Worm (Caenorhabditis elegans): ENCODE results near the gene rme-1.

The rme-1 gene

DNA sequence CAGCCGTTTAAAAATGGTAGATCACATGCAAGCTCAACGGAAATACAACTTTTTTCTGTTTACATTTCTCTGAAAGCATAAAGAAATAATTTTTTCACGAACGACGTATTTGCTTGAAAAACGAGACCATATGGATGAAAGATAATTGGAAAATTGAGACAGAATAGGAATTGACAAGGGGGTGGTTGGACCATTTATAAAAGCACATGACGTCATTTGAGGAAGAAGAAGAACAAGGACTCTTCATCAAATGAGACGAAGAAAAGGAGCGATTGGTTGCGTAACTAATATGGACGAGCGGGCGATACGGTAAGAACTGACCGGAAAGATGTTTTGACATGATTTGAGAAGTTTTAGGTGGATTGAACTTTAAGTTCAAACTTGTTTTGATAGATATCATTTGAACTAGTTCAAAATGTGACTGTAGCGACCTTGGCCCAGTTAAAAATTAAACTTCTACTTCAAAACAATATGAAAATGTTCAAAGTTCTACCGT is 19.8 kb downstream of the rme-1 start:
- TF ChIP-seq sma-9 (GFP tag; optimal IDR thresholded peaks at IDR 0.05) (peak; percentile 76), sma-9 (tag; optimal IDR thresholded peaks at IDR 0.05) (peak; percentile 39), crh-2 (tag; optimal IDR thresholded peaks at IDR 0.05) (peak; percentile 72), nhr-23 (tag; optimal IDR thresholded peaks at IDR 0.05) (no peak), sma-3 (GFP tag; optimal IDR thresholded peaks at IDR 0.05) (peak; percentile 69), fos-1 (tag; optimal IDR thresholded peaks at IDR 0.05) (no peak), nhr-12 (tag; optimal IDR thresholded peaks at IDR 0.05) (no peak), C34F6.9 (tag; optimal IDR thresholded peaks at IDR 0.05) (peak; percentile 31), F13H6.1 (tag; optimal IDR thresholded peaks at IDR 0.05) (no peak), gmeb-1 (tag; optimal IDR thresholded peaks at IDR 0.05) (no peak), nhr-6 (tag; optimal IDR thresholded peaks at IDR 0.05) (peak; percentile 6), blmp-1 (tag; optimal IDR thresholded peaks at IDR 0.05; ENCODE audit: insufficient read depth) (peak; percentile 17), lin-39 (tag; optimal IDR thresholded peaks at IDR 0.05) (no peak), unc-62 (GFP tag; optimal IDR thresholded peaks at IDR 0.05) (peak; percentile 45), nhr-77 (tag; optimal IDR thresholded peaks at IDR 0.05) (no peak), ceh-82 (tag; optimal IDR thresholded peaks at IDR 0.05) (no peak), nhr-21 (tag; optimal IDR thresholded peaks at IDR 0.05) (peak; percentile 32), nhr-129 (tag; optimal IDR thresholded peaks at IDR 0.05) (peak; percentile 76), mbf-1 (tag; optimal IDR thresholded peaks at IDR 0.05) (no peak), lsy-2 (tag; optimal IDR thresholded peaks at IDR 0.05) (peak in 1 of 2 experiments; percentile 54), ama-1 (optimal IDR thresholded peaks at IDR 0.05) (peak; percentile 86), ztf-4 (tag; optimal IDR thresholded peaks at IDR 0.05) (peak; percentile 29), mdl-1 (tag; optimal IDR thresholded peaks at IDR 0.05) (no peak), egl-27 (tag; optimal IDR thresholded peaks at IDR 0.05) (peak; percentile 69), alr-1 (tag; optimal IDR thresholded peaks at IDR 0.05) (no peak), unc-55 (GFP tag; optimal IDR thresholded peaks at IDR 0.05) (peak; percentile 24), zag-1 (tag; optimal IDR thresholded peaks at IDR 0.05) (peak; percentile 63)

DNA sequence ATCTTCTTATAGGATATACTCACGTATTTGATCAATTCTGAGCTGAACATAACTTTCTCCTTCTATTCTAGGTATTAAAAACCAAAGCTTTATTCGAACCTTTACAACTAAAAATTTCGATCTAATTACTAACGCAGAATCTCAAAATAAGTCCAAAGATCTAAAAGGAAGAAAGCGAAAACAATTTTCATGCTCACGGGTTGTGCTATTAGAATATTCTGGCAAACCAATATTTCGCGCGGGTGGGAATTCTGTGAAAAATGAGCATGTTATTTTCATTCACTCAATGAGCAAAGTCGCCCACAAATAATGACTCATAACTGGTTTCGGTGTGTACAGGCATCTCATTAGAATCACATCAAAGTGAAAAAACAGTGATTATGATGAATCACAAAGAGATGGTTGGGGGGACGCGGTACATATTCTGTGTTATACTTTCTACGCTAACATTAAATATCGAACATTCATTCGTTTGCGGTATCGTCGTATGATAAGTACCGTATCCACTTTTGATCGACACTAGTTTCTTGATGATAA is 20.3 kb downstream of the rme-1 start:
- TF ChIP-seq snpc-4 (tag; optimal IDR thresholded peaks at IDR 0.05) (no peak), C34F6.9 (tag; optimal IDR thresholded peaks at IDR 0.05) (peak; percentile 7)

DNA sequence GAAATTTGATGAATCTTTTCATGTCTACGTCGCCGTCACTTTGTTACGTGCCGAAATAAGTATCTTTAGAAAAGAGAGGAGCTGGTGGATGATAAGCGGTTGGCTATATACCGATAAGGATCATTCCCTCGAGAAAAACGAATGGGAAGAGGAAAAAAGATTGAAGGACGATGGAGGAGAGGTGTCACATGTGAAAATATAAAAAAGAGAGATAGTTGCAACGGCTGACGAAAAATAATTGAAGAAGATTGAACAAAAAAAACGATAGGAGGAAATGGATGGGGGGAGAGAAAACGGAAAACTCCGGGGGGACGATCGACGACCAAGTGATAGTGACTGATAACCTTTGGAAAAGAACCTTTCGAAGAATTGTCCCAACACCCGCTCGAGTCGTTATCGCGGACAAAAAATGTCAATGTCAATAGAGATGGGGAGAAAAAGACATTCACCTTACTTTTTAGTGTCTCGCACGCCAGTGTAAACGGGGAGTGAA is 20.8 kb downstream of the rme-1 start:
- TF ChIP-seq lin-13 (GFP tag; optimal IDR thresholded peaks at IDR 0.05) (no peak), nhr-6 (tag; optimal IDR thresholded peaks at IDR 0.05) (peak; percentile 6), egl-27 (tag; optimal IDR thresholded peaks at IDR 0.05) (peak; percentile 85), sma-3 (GFP tag; optimal IDR thresholded peaks at IDR 0.05) (peak; percentile 85), R02D3.7 (tag; optimal IDR thresholded peaks at IDR 0.05) (no peak), fos-1 (tag; optimal IDR thresholded peaks at IDR 0.05) (peak; percentile 87), peb-1 (tag; optimal IDR thresholded peaks at IDR 0.05) (no peak), ama-1 (optimal IDR thresholded peaks at IDR 0.05) (peak; percentile 20), lsy-2 (tag; optimal IDR thresholded peaks at IDR 0.05) (peak; percentile 28 to 63), aly-2 (tag; optimal IDR thresholded peaks at IDR 0.05) (no peak), sma-9 (GFP tag; optimal IDR thresholded peaks at IDR 0.05) (peak; percentile 88), sma-9 (tag; optimal IDR thresholded peaks at IDR 0.05) (no peak), ztf-4 (tag; optimal IDR thresholded peaks at IDR 0.05) (peak; percentile 61), nhr-129 (tag; optimal IDR thresholded peaks at IDR 0.05) (peak; percentile 89), dmd-4 (tag; optimal IDR thresholded peaks at IDR 0.05) (no peak), snpc-4 (tag; optimal IDR thresholded peaks at IDR 0.05) (no peak), gmeb-1 (tag; optimal IDR thresholded peaks at IDR 0.05) (peak; percentile 73), mab-5 (tag; optimal IDR thresholded peaks at IDR 0.05) (no peak), mbf-1 (tag; optimal IDR thresholded peaks at IDR 0.05) (no peak), skn-1 (tag; optimal IDR thresholded peaks at IDR 0.05) (no peak), alr-1 (tag; optimal IDR thresholded peaks at IDR 0.05) (no peak), nhr-25 (tag; optimal IDR thresholded peaks at IDR 0.05) (peak; percentile 58), ZK546.5 (tag; optimal IDR thresholded peaks at IDR 0.05) (no peak), ceh-16 (tag; optimal IDR thresholded peaks at IDR 0.05) (peak; percentile 28), elt-3 (tag; optimal IDR thresholded peaks at IDR 0.05) (no peak), ztf-1 (GFP tag; conservative IDR thresholded peaks at IDR 0.05) (no peak), unc-62 (GFP tag; optimal IDR thresholded peaks at IDR 0.05) (peak; percentile 44), Y55F3AM.14 (GFP tag; optimal IDR thresholded peaks at IDR 0.05) (peak; percentile 77), nhr-23 (tag; optimal IDR thresholded peaks at IDR 0.05) (no peak), elt-1 (tag; optimal IDR thresholded peaks at IDR 0.05) (peak; percentile 46), F13H6.1 (tag; optimal IDR thresholded peaks at IDR 0.05) (peak; percentile 88), nhr-10 (tag; optimal IDR thresholded peaks at IDR 0.05) (peak; percentile 54), zag-1 (tag; optimal IDR thresholded peaks at IDR 0.05) (no peak), crh-2 (tag; optimal IDR thresholded peaks at IDR 0.05) (peak; percentile 81), nhr-12 (tag; optimal IDR thresholded peaks at IDR 0.05) (no peak), lin-39 (tag; optimal IDR thresholded peaks at IDR 0.05) (no peak), nhr-11 (tag; optimal IDR thresholded peaks at IDR 0.05) (no peak), ztf-11 (tag; optimal IDR thresholded peaks at IDR 0.05) (no peak), ceh-82 (tag; optimal IDR thresholded peaks at IDR 0.05) (no peak), nhr-237 (tag; optimal IDR thresholded peaks at IDR 0.05) (no peak), unc-55 (GFP tag; optimal IDR thresholded peaks at IDR 0.05) (no peak), nhr-77 (tag; optimal IDR thresholded peaks at IDR 0.05) (no peak)
